Fruit fly (Drosophila melanogaster) whole organism, embryonic: Measurements from ENCODE around the gene CG17127.

ENCODE experiments used
- Adf1 ChIP-seq: fragments of 200-800 bp; sonication (Bioruptor generic); IDR thresholded peaks from 2 replicates; pipeline ENCODE4 v1.3.6; 2022; ENCODE audit warnings: missing biosample characterization, missing genetic modification characterization
- B-H1 ChIP-seq: fragments of 200-800 bp; sonication (Bioruptor generic); IDR thresholded peaks from 3 replicates; pipeline ENCODE4 v1.3.6; 2022; ENCODE audit warnings: missing biosample characterization, missing genetic modification characterization
- C15 ChIP-seq: fragments of 200-800 bp; sonication (Bioruptor generic); IDR thresholded peaks from 3 replicates; pipeline ENCODE4 v1.3.6; 2022; ENCODE audit warnings: missing biosample characterization, missing genetic modification characterization
- CG11504 ChIP-seq: fragments of 200-800 bp; sonication (Bioruptor generic); optimal IDR thresholded peaks from 3 replicates; lab custom pipeline; 2019; ENCODE audit warnings: missing biosample characterization, mild to moderate bottlenecking, missing genetic modification characterization, moderate library complexity
- CG12391 ChIP-seq: fragments of 200-800 bp; sonication (Bioruptor generic); optimal IDR thresholded peaks from 3 replicates; lab custom pipeline; 2018; ENCODE audit warnings: missing biosample characterization, mild to moderate bottlenecking, missing genetic modification characterization, moderate library complexity
- CG12744 ChIP-seq: fragments of 200-800 bp; sonication (Bioruptor generic); optimal IDR thresholded peaks from 2 replicates; lab custom pipeline; 2016; ENCODE audit warnings: missing biosample characterization, missing genetic modification characterization
- CG14014 ChIP-seq: fragments of 200-800 bp; sonication (Bioruptor generic); IDR thresholded peaks from 2 replicates; pipeline ENCODE4 v1.3.6; 2022; ENCODE audit warnings: missing biosample characterization, missing genetic modification characterization
- CG14860 ChIP-seq: fragments of 200-800 bp; sonication (Bioruptor generic); IDR thresholded peaks from 3 replicates; pipeline ENCODE4 v1.3.6; 2022; ENCODE audit warnings: missing biosample characterization, missing genetic modification characterization; ENCODE audit not compliant: partially characterized antibody
- CG2116 ChIP-seq: fragments of 200-800 bp; sonication (Bioruptor generic); optimal IDR thresholded peaks from 3 replicates; lab custom pipeline; 2018; ENCODE audit warnings: missing biosample characterization, mild to moderate bottlenecking, missing genetic modification characterization
- CG2199 ChIP-seq: fragments of 200-800 bp; sonication (Bioruptor generic); IDR thresholded peaks from 3 replicates; pipeline ENCODE4 v1.3.6; 2022; ENCODE audit warnings: missing biosample characterization, missing genetic modification characterization
- CG2889 ChIP-seq: fragments of 200-800 bp; sonication (Bioruptor generic); IDR thresholded peaks from 3 replicates; pipeline ENCODE4 v1.3.6; 2022; ENCODE audit warnings: missing biosample characterization, missing genetic modification characterization
- CG30020 ChIP-seq: fragments of 200-800 bp; optimal IDR thresholded peaks from 2 replicates; lab custom pipeline; 2019; ENCODE audit warnings: missing biosample characterization, mild to moderate bottlenecking, missing genetic modification characterization, moderate library complexity
- CG30403 ChIP-seq: fragments of 200-800 bp; sonication (Bioruptor generic); optimal IDR thresholded peaks from 3 replicates; lab custom pipeline; 2016; ENCODE audit warnings: missing biosample characterization, missing genetic modification characterization
- CG31365 ChIP-seq: fragments of 200-800 bp; sonication (Bioruptor generic); optimal IDR thresholded peaks from 2 replicates; lab custom pipeline; 2018; ENCODE audit warnings: missing biosample characterization, mild to moderate bottlenecking, missing genetic modification characterization
- CG33557 ChIP-seq: fragments of 200-800 bp; sonication (Bioruptor generic); optimal IDR thresholded peaks from 2 replicates; lab custom pipeline; 2019; ENCODE audit warnings: missing biosample characterization, mild to moderate bottlenecking, missing genetic modification characterization, moderate library complexity
- CG34376 ChIP-seq: fragments of 200-800 bp; sonication (Bioruptor generic); optimal IDR thresholded peaks from 2 replicates; lab custom pipeline; 2018; ENCODE audit warnings: missing biosample characterization, mild to moderate bottlenecking, missing genetic modification characterization
- CG3726 ChIP-seq: fragments of 200-800 bp; sonication (Bioruptor generic); IDR thresholded peaks from 3 replicates; pipeline ENCODE4, ENCODE4 v1.3.6; 2022; ENCODE audit warnings: missing biosample characterization, missing genetic modification characterization
- CG4360 ChIP-seq: fragments of 200-800 bp; sonication (Bioruptor generic); IDR thresholded peaks from 2 replicates; pipeline ENCODE4 v1.3.6; 2022; ENCODE audit warnings: missing biosample characterization, missing genetic modification characterization
- CG4404 ChIP-seq: fragments of 200-800 bp; sonication (Bioruptor generic); IDR thresholded peaks from 2 replicates; pipeline ENCODE4 v1.3.6; 2022; ENCODE audit warnings: missing biosample characterization, missing genetic modification characterization
- CG4424 ChIP-seq: fragments of 200-800 bp; sonication (Bioruptor generic); optimal IDR thresholded peaks from 3 replicates; lab custom pipeline; 2016; ENCODE audit warnings: missing biosample characterization, missing genetic modification characterization
- CG4707 ChIP-seq: fragments of 200-800 bp; sonication (Bioruptor generic); optimal IDR thresholded peaks from 2 replicates; lab custom pipeline; 2018; ENCODE audit warnings: missing biosample characterization, mild to moderate bottlenecking, missing genetic modification characterization, moderate library complexity
- CG5953 ChIP-seq: fragments of 200-800 bp; sonication (Bioruptor generic); IDR thresholded peaks from 2 replicates; pipeline ENCODE4 v1.3.6; 2022; ENCODE audit warnings: missing biosample characterization, missing genetic modification characterization
- CG7839 ChIP-seq: fragments of 200-800 bp; sonication (Bioruptor generic); optimal IDR thresholded peaks from 3 replicates; lab custom pipeline; 2018; ENCODE audit warnings: missing biosample characterization, mild to moderate bottlenecking, missing genetic modification characterization, moderate library complexity
- CG8388 ChIP-seq: fragments of 200-800 bp; sonication (Bioruptor generic); optimal IDR thresholded peaks from 2 replicates; lab custom pipeline; 2019; ENCODE audit warnings: missing biosample characterization, mild to moderate bottlenecking, missing genetic modification characterization, moderate library complexity
- CG8478 ChIP-seq: fragments of >200 bp; optimal IDR thresholded peaks from 2 replicates; lab custom pipeline; 2018
- CG9609 ChIP-seq: fragments of 200-800 bp; sonication (Bioruptor generic); optimal IDR thresholded peaks from 3 replicates; lab custom pipeline; 2016; ENCODE audit warnings: missing biosample characterization, missing genetic modification characterization
- CG9727 ChIP-seq: fragments of 200-800 bp; sonication (Bioruptor generic); optimal IDR thresholded peaks from 3 replicates; lab custom pipeline; 2017; ENCODE audit warnings: missing biosample characterization, mild to moderate bottlenecking, missing genetic modification characterization
- Dbx ChIP-seq: fragments of 200-800 bp; sonication (Bioruptor generic); IDR thresholded peaks from 3 replicates; pipeline ENCODE4 v1.3.6; 2022; ENCODE audit warnings: missing biosample characterization, missing genetic modification characterization
- Drgx ChIP-seq: fragments of 200-800 bp; sonication (Bioruptor generic); IDR thresholded peaks from 2 replicates; pipeline ENCODE4 v1.3.6; 2022; ENCODE audit warnings: missing biosample characterization, missing genetic modification characterization
- H15 ChIP-seq: fragments of 200-800 bp; sonication (Bioruptor generic); IDR thresholded peaks from 3 replicates; pipeline ENCODE4 v1.3.6; 2022; ENCODE audit warnings: missing biosample characterization, missing genetic modification characterization
- Nf-YC ChIP-seq: fragments of 200-800 bp; optimal IDR thresholded peaks from 3 replicates; lab custom pipeline; 2019; ENCODE audit warnings: missing biosample characterization, mild to moderate bottlenecking, missing genetic modification characterization, moderate library complexity
- Oaz ChIP-seq: fragments of 200-800 bp; sonication (Bioruptor generic); IDR thresholded peaks from 2 replicates; pipeline ENCODE4 v1.3.6; 2022; ENCODE audit warnings: missing biosample characterization, missing genetic modification characterization
- Rfx ChIP-seq: fragments of 200-800 bp; sonication (Bioruptor generic); IDR thresholded peaks from 2 replicates; pipeline ENCODE4 v1.3.6; 2022; ENCODE audit warnings: missing biosample characterization, missing genetic modification characterization
- Rx ChIP-seq: fragments of 200-800 bp; sonication (Bioruptor generic); IDR thresholded peaks from 2 replicates; pipeline ENCODE4 v1.3.6; 2022; ENCODE audit warnings: missing biosample characterization, missing genetic modification characterization
- Usf ChIP-seq: fragments of 200-800 bp; sonication (Bioruptor generic); optimal IDR thresholded peaks from 2 replicates; lab custom pipeline; 2017; ENCODE audit warnings: missing genotype, missing biosample characterization, missing genetic modification characterization
- Xbp1 ChIP-seq: fragments of 200-800 bp; sonication (Bioruptor generic); optimal IDR thresholded peaks from 3 replicates; lab custom pipeline; 2016; ENCODE audit warnings: missing biosample characterization, mild to moderate bottlenecking, missing genetic modification characterization
- ase ChIP-seq: fragments of 200-800 bp; sonication (Bioruptor generic); IDR thresholded peaks from 3 replicates; pipeline ENCODE4 v1.3.6; 2022; ENCODE audit warnings: missing biosample characterization, missing genetic modification characterization
- az2 ChIP-seq: fragments of 200-800 bp; sonication (Bioruptor generic); optimal IDR thresholded peaks from 3 replicates; lab custom pipeline; 2016; ENCODE audit warnings: missing biosample characterization, missing genetic modification characterization
- bsh ChIP-seq, 2 experiments: fragments of 200-800 bp; sonication (Bioruptor generic); optimal IDR thresholded peaks; 2 replicates each; lab custom pipeline; 2017 to 2018; ENCODE audit warnings: mild to moderate bottlenecking in 2 of 2, missing biosample characterization in 2 of 2, missing genetic modification characterization in 2 of 2, moderate library complexity in 1 of 2
- cas ChIP-seq: fragments of 200-800 bp; sonication (Bioruptor generic); IDR thresholded peaks from 2 replicates; pipeline ENCODE4 v1.3.6; 2022; ENCODE audit warnings: missing biosample characterization, missing genetic modification characterization
- dimm ChIP-seq: fragments of 200-800 bp; sonication (Bioruptor generic); IDR thresholded peaks from 2 replicates; pipeline ENCODE4 v1.3.6; 2022; ENCODE audit warnings: missing biosample characterization, missing genetic modification characterization
- exex ChIP-seq: fragments of 200-800 bp; sonication (Bioruptor generic); optimal IDR thresholded peaks from 4 replicates; lab custom pipeline; 2018; ENCODE audit warnings: missing biosample characterization, mild to moderate bottlenecking, missing genetic modification characterization, moderate library complexity
- eyg ChIP-seq: fragments of 200-800 bp; sonication (Bioruptor generic); optimal IDR thresholded peaks from 3 replicates; lab custom pipeline; 2016; ENCODE audit warnings: missing biosample characterization, missing genetic modification characterization
- fd96Cb ChIP-seq: fragments of 200-800 bp; sonication (Bioruptor generic); optimal IDR thresholded peaks from 2 replicates; lab custom pipeline; 2018; ENCODE audit warnings: missing biosample characterization, mild to moderate bottlenecking, missing genetic modification characterization, moderate library complexity
- fru ChIP-seq: fragments of >200 bp; optimal IDR thresholded peaks from 2 replicates; lab custom pipeline; 2017
- gce ChIP-seq: fragments of 200-800 bp; sonication (Bioruptor generic); IDR thresholded peaks from 3 replicates; pipeline ENCODE4 v1.3.6; 2022; ENCODE audit warnings: missing biosample characterization, missing genetic modification characterization
- nerfin-1 ChIP-seq: fragments of 200-800 bp; sonication (Bioruptor generic); optimal IDR thresholded peaks from 3 replicates; lab custom pipeline; 2019; ENCODE audit warnings: missing biosample characterization, mild to moderate bottlenecking, missing genetic modification characterization, moderate library complexity
- nom ChIP-seq: fragments of 200-800 bp; sonication (Bioruptor generic); optimal IDR thresholded peaks from 2 replicates; lab custom pipeline; 2017; ENCODE audit warnings: missing biosample characterization, missing genetic modification characterization, mild to moderate bottlenecking, moderate library complexity, missing genetic modification reagents
- row ChIP-seq: fragments of 200-800 bp; sonication (Bioruptor generic); IDR thresholded peaks from 3 replicates; pipeline ENCODE4 v1.3.6; 2022; ENCODE audit warnings: missing biosample characterization, missing genetic modification characterization
- sens ChIP-seq: fragments of 200-800 bp; sonication (Bioruptor generic); peaks from one replicate; lab custom pipeline; 2016; ENCODE audit warnings: missing biosample characterization, missing genetic modification characterization
- sisA ChIP-seq: fragments of 200-800 bp; sonication (Bioruptor generic); IDR thresholded peaks from 2 replicates; pipeline ENCODE4 v1.3.6; 2022; ENCODE audit warnings: missing biosample characterization, missing genetic modification characterization
- sna ChIP-seq: fragments of 200-800 bp; sonication (Bioruptor generic); IDR thresholded peaks from 2 replicates; pipeline ENCODE4 v1.3.6; 2022; ENCODE audit warnings: missing biosample characterization, missing genetic modification characterization; ENCODE audit not compliant: partially characterized antibody
- so ChIP-seq: fragments of 200-800 bp; sonication (Bioruptor generic); IDR thresholded peaks from 3 replicates; pipeline ENCODE4 v1.3.6; 2022; ENCODE audit warnings: missing biosample characterization, missing genetic modification characterization

Gene CG17127

dm6 chr2L:10748218-10748617 lies 22.4 kb upstream of the CG17127 start (continued):
- TF ChIP-seq az2 (peak; percentile 5), Rfx (no peak), CG3726 (GFP tag; lab: Robert Waterston, UW) (no peak), CG8478 (lab: Kevin White, UChicago) (no peak), CG4360 (GFP tag; lab: Robert Waterston, UW) (0 out of 2 replicates have a peak, but pooled peaks have one; percentile 18), dimm (GFP tag; lab: Robert Waterston, UW) (no peak), CG2116 (GFP tag; lab: Kevin White, UChicago) (peak; percentile 3), B-H1 (GFP tag; lab: Robert Waterston, UW) (no peak), eyg (GFP tag; lab: Kevin White, UChicago) (no peak), bsh (GFP tag; optimal IDR thresholded peaks at IDR 0.05; lab: Kevin White, UChicago) (peak in 1 of 2 experiments; percentile 17), CG30403 (peak; percentile 11), so (GFP tag; lab: Robert Waterston, UW) (no peak), fd96Cb (tag; lab: Kevin White, UChicago) (peak; percentile 9), CG4424 (GFP tag; lab: Kevin White, UChicago) (peak; percentile 20), fru (lab: Kevin White, UChicago) (no peak), C15 (no peak), CG33557 (GFP tag; lab: Kevin White, UChicago) (no peak), CG8388 (peak; percentile 7), Adf1 (GFP tag; lab: Robert Waterston, UW) (no peak), CG4404 (GFP tag; lab: Robert Waterston, UW) (no peak), gce (GFP tag; lab: Robert Waterston, UW) (no peak), cas (GFP tag; lab: Robert Waterston, UW) (no peak), Usf (no peak), H15 (0 out of 3 replicates have a peak, but pooled peaks have one; percentile 30), Drgx (GFP tag; lab: Robert Waterston, UW) (peak; percentile 61; the same call in 1 of the 2 replicates), Dbx (GFP tag; lab: Robert Waterston, UW) (no peak), ase (GFP tag; lab: Robert Waterston, UW) (0 out of 3 replicates have a peak, but pooled peaks have one; percentile 13), CG7839 (tag; lab: Kevin White, UChicago) (no peak), CG31365 (tag; lab: Kevin White, UChicago) (no peak), Rx (GFP tag; lab: Robert Waterston, UW) (no peak), Oaz (no peak), CG30020 (no peak), CG14014 (GFP tag; lab: Robert Waterston, UW) (no peak), nerfin-1 (no peak), CG34376 (GFP tag; lab: Kevin White, UChicago) (no peak), CG12744 (no peak), sens (GFP tag; lab: Kevin White, UChicago) (peak; percentile 75), CG9609 (no peak), Nf-YC (tag; lab: Kevin White, UChicago) (no peak), CG9727 (GFP tag; lab: Kevin White, UChicago) (no peak), sna (GFP tag; lab: Robert Waterston, UW) (no peak), exex (tag; lab: Kevin White, UChicago) (no peak), row (GFP tag; lab: Robert Waterston, UW) (0 out of 3 replicates have a peak, but pooled peaks have one; percentile 14), CG11504 (tag; lab: Kevin White, UChicago) (peak; percentile 47), sisA (GFP tag; lab: Robert Waterston, UW) (peak; percentile 40; the same call in 1 of the 2 replicates), CG14860 (GFP tag; lab: Robert Waterston, UW) (no peak), CG5953 (GFP tag; lab: Robert Waterston, UW) (0 out of 2 replicates have a peak, but pooled peaks have one; percentile 9), CG2199 (GFP tag; lab: Robert Waterston, UW) (0 out of 3 replicates have a peak, but pooled peaks have one; percentile 21), CG2889 (GFP tag; lab: Robert Waterston, UW) (no peak), nom (GFP tag; lab: Kevin White, UChicago) (no peak), CG12391 (tag; lab: Kevin White, UChicago) (peak; percentile 7), Xbp1 (peak; percentile 16), CG4707 (GFP tag; lab: Kevin White, UChicago) (no peak)
